Fruit fly (Drosophila melanogaster): ENCODE data around the gene Smox.

DNA sequence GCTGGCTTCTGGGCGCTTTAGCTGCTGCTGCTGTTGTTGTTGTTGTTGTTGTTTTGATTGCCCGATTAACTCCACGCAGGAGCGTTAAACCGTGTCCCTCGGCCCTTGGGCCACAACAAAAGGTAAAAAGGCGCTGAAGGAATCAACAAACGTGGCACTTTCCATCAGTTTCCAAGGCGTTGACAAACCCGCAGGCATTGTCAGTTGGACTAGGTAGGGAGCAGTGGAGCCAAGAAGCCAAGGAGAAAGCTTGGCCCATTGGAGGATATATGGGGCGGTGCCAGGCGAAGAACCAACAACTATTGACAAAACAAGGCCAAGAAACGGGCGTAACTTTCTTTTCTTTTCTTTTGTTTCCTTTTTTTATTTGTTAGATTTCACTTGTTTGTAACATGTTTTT, 55.0 kb downstream of the Smox start, which contains the start of gene CG2256:
- TF ChIP-seq psq (optimal IDR thresholded peaks at IDR 0.05): no peak
- no peak for TF ChIP-seq ttk (optimal IDR thresholded peaks at IDR 0.05)
- TF ChIP-seq insv (optimal IDR thresholded peaks at IDR 0.05): no peak
- no peak for TF ChIP-seq Myc (optimal IDR thresholded peaks at IDR 0.05)
- no peak for TF ChIP-seq h (optimal IDR thresholded peaks at IDR 0.05)
- no peak for TF ChIP-seq Sin3A (optimal IDR thresholded peaks at IDR 0.05)
